Fruit fly (Drosophila melanogaster) whole organism, prepupa: ENCODE results near the gene Sirt1.

Experiments
- CG10631 ChIP-seq: fragments of 200-800 bp; sonication (Bioruptor generic); optimal IDR thresholded peaks from 2 replicates; lab custom pipeline; 2016; ENCODE audit warnings: missing biosample characterization, missing genetic modification characterization
- CG11902 ChIP-seq: fragments of 200-800 bp; sonication (Bioruptor generic); optimal IDR thresholded peaks from 3 replicates; lab custom pipeline; 2016; ENCODE audit warnings: missing biosample characterization, missing genetic modification characterization
- CG16779 ChIP-seq: fragments of 200-800 bp; sonication (Bioruptor generic); optimal IDR thresholded peaks from 3 replicates; lab custom pipeline; 2017; ENCODE audit warnings: missing biosample characterization, mild to moderate bottlenecking, missing genetic modification characterization
- CG31627 ChIP-seq: fragments of 200-800 bp; sonication (Bioruptor generic); optimal IDR thresholded peaks from 3 replicates; lab custom pipeline; 2016; ENCODE audit warnings: missing biosample characterization, missing genetic modification characterization
- CG6276 ChIP-seq: fragments of 200-800 bp; sonication (Bioruptor generic); optimal IDR thresholded peaks from 2 replicates; lab custom pipeline; 2017; ENCODE audit warnings: missing biosample characterization, mild to moderate bottlenecking, missing genetic modification characterization
- CG7368 ChIP-seq: fragments of 200-800 bp; sonication (Bioruptor generic); optimal IDR thresholded peaks from 3 replicates; lab custom pipeline; 2016; ENCODE audit warnings: missing biosample characterization, missing genetic modification characterization
- Gug ChIP-seq: fragments of 200-800 bp; sonication (Bioruptor generic); IDR thresholded peaks from 2 replicates; pipeline ENCODE4 v1.3.6; 2022; ENCODE audit warnings: missing biosample characterization, missing genetic modification characterization
- Sox102F ChIP-seq: fragments of 200-800 bp; sonication (Bioruptor generic); optimal IDR thresholded peaks from 2 replicates; lab custom pipeline; 2016; ENCODE audit warnings: missing biosample characterization, mild to moderate bottlenecking, missing genetic modification characterization
- achi ChIP-seq: fragments of 200-800 bp; sonication (Bioruptor generic); optimal IDR thresholded peaks from 3 replicates; lab custom pipeline; 2016; ENCODE audit warnings: missing biosample characterization, missing genetic modification characterization
- cyc ChIP-seq: fragments of 200-800 bp; sonication (Bioruptor generic); optimal IDR thresholded peaks from 3 replicates; lab custom pipeline; 2016; ENCODE audit warnings: missing biosample characterization, missing genetic modification characterization
- eg ChIP-seq: fragments of 200-800 bp; sonication (Bioruptor generic); IDR thresholded peaks from 3 replicates; pipeline ENCODE4 v1.3.6; 2022; ENCODE audit warnings: missing biosample characterization, missing genetic modification characterization
- spab ChIP-seq: fragments of 200-800 bp; sonication (Bioruptor generic); optimal IDR thresholded peaks from 2 replicates; lab custom pipeline; 2017; ENCODE audit warnings: missing biosample characterization, mild to moderate bottlenecking, missing genetic modification characterization, missing genetic modification reagents

DNA sequence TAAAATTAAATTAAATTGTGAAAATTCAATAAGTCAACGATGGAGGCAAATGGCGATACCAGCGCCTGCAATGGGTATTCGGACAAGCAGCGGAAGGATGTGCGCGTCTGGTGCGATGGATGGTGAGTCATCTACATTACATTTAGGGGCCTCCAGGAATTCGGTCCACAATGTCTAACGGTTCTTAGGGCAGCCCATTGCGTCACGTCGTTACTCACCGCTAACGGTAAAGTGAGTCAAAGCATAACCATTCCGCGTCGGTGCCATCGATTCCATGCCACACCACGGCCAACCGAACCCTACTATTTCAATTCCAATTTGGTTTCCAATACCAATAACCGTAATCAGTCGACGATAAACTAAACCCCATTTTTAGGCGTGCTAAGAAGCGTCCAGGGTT, 38.8 kb downstream of the Sirt1 start:
- TF ChIP-seq CG31627 (no peak), achi (GFP tag; lab: Kevin White, UChicago) (no peak), Sox102F (GFP tag; lab: Kevin White, UChicago) (no peak), spab (GFP tag; lab: Kevin White, UChicago) (no peak), CG10631 (GFP tag; lab: Kevin White, UChicago) (no peak), CG7368 (GFP tag; lab: Kevin White, UChicago) (no peak), eg (GFP tag; lab: Robert Waterston, UW) (no peak), CG11902 (no peak), cyc (GFP tag; lab: Kevin White, UChicago) (no peak), Gug (GFP tag; lab: Robert Waterston, UW) (no peak), CG6276 (GFP tag; lab: Kevin White, UChicago) (no peak), CG16779 (tag; lab: Kevin White, UChicago) (no peak)
